Fruit fly (Drosophila melanogaster): ENCODE measurements around the gene E5.

- TF ChIP-seq Sin3A (optimal IDR thresholded peaks at IDR 0.05) = no peak
- TF ChIP-seq ttk (optimal IDR thresholded peaks at IDR 0.05) = no peak
- TF ChIP-seq psq (optimal IDR thresholded peaks at IDR 0.05) = no peak
- TF ChIP-seq insv (optimal IDR thresholded peaks at IDR 0.05) = no peak
Observed at dm6 chr3R:13914760-13915417, 40.2 kb upstream of the E5 start.
